Worm (Caenorhabditis elegans) whole organism, L1 larva: Measurements from ENCODE around the gene F58A3.4.

Source experiments
- F16B12.6 ChIP-seq: fragments of 150-350 bp; optimal IDR thresholded peaks from 2 replicates; lab custom pipeline; 2014; ENCODE audit warnings: missing biosample characterization, missing genetic modification characterization
- aha-1 ChIP-seq: fragments of 150-350 bp; optimal IDR thresholded peaks from 2 replicates; lab custom pipeline; 2014; ENCODE audit warnings: missing biosample characterization, missing genetic modification characterization
- blmp-1 ChIP-seq: fragments of 150-350 bp; optimal IDR thresholded peaks from 2 replicates; lab custom pipeline; 2014; ENCODE audit warnings: missing biosample characterization, missing genetic modification characterization
- ceh-82 ChIP-seq, 3 experiments: fragments of 150-350 bp in 1 of 3; sonication (generic microtip) in 2 of 3; optimal IDR thresholded peaks; 2 replicates each; lab custom pipeline; 2014 to 2017; ENCODE audit warnings: missing biosample characterization in 3 of 3, missing genetic modification characterization in 3 of 3
- ceh-88 ChIP-seq: fragments of 200-800 bp; sonication (Bioruptor generic); IDR thresholded peaks from 2 replicates; pipeline ENCODE4 v1.3.6; 2022; ENCODE audit warnings: missing genetic modification characterization, missing compliant biosample characterization
- dsc-1 ChIP-seq: sonication (generic microtip); optimal IDR thresholded peaks from 2 replicates; lab custom pipeline; 2016; ENCODE audit warnings: mild to moderate bottlenecking, missing genetic modification characterization, missing compliant biosample characterization
- efl-1 ChIP-seq, 4 experiments: fragments of 150-350 bp; optimal IDR thresholded peaks in 3 of 4; peaks in 1 of 4; 1 replicate in 1 of 4; 2 replicates in 3 of 4; lab custom pipeline; 2014; ENCODE audit warnings: missing biosample characterization in 2 of 4, missing genetic modification characterization in 2 of 4, missing genetic modification reagents in 2 of 4
- efl-3 ChIP-seq: fragments of 200-800 bp; sonication (Bioruptor generic); optimal IDR thresholded peaks from 2 replicates; lab custom pipeline; 2018; ENCODE audit warnings: mild to moderate bottlenecking, missing genetic modification characterization, missing compliant biosample characterization
- elt-2 ChIP-seq: sonication (generic microtip); optimal IDR thresholded peaks from 2 replicates; lab custom pipeline; 2016; ENCODE audit warnings: missing genetic modification characterization, mild to moderate bottlenecking, inconsistent platforms, missing compliant biosample characterization, missing genetic modification reagents
- elt-3 ChIP-seq, 6 experiments: fragments of 150-350 bp in 1 of 6; sonication (generic microtip); optimal IDR thresholded peaks; 2 replicates each; lab custom pipeline; 2017 to 2018; ENCODE audit warnings: missing biosample characterization in 6 of 6, missing genetic modification characterization in 6 of 6, inconsistent platforms in 1 of 6
- fkh-10 ChIP-seq: sonication (generic microtip); optimal IDR thresholded peaks from 2 replicates; lab custom pipeline; 2017; ENCODE audit warnings: missing biosample characterization, missing genetic modification reagents, missing genetic modification characterization
- grh-1 ChIP-seq: fragments of 200-800 bp; sonication (Bioruptor generic); IDR thresholded peaks from 2 replicates; pipeline ENCODE4 v1.3.6; 2022; ENCODE audit warnings: missing genetic modification reagents, missing genetic modification characterization, missing compliant biosample characterization
- hlh-17 ChIP-seq: fragments of 200-800 bp; sonication (Bioruptor generic); optimal IDR thresholded peaks from 2 replicates; lab custom pipeline; 2018; ENCODE audit warnings: missing genetic modification characterization, mild to moderate bottlenecking, missing compliant biosample characterization, moderate library complexity, borderline replicate concordance
- hpl-2 ChIP-seq: fragments of 150-350 bp; optimal IDR thresholded peaks from 2 replicates; lab custom pipeline; 2014; ENCODE audit warnings: missing biosample characterization, missing genetic modification reagents, missing genetic modification characterization
- isw-1 ChIP-seq: fragments of 200-800 bp; sonication (Bioruptor generic); IDR thresholded peaks from 2 replicates; pipeline ENCODE4 v1.3.6; 2022; ENCODE audit warnings: missing genetic modification characterization, missing compliant biosample characterization
- lin-14 ChIP-seq: fragments of 200-800 bp; sonication (Bioruptor generic); optimal IDR thresholded peaks from 2 replicates; lab custom pipeline; 2018; ENCODE audit warnings: mild to moderate bottlenecking, missing genetic modification characterization, moderate library complexity, missing compliant biosample characterization
- lin-35 ChIP-seq, 2 experiments: fragments of 150-350 bp; optimal IDR thresholded peaks; 2 replicates each; lab custom pipeline; 2014; ENCODE audit warnings: missing biosample characterization in 2 of 2, missing genetic modification characterization in 2 of 2, missing genetic modification reagents in 2 of 2
- lin-39 ChIP-seq: fragments of 150-350 bp; optimal IDR thresholded peaks from 2 replicates; lab custom pipeline; 2014; ENCODE audit warnings: missing biosample characterization, missing genetic modification reagents, missing genetic modification characterization
- lsy-2 ChIP-seq, 2 experiments: fragments of 150-350 bp; optimal IDR thresholded peaks; 2 replicates each; lab custom pipeline; 2014; ENCODE audit warnings: missing biosample characterization in 2 of 2, missing genetic modification characterization in 2 of 2
- mdl-1 ChIP-seq, 2 experiments: fragments of 150-350 bp; optimal IDR thresholded peaks; 2 replicates each; lab custom pipeline; 2014 to 2017; ENCODE audit warnings: missing biosample characterization in 2 of 2, missing genetic modification characterization in 2 of 2, inconsistent platforms in 1 of 2
- mep-1 ChIP-seq: fragments of 150-350 bp; optimal IDR thresholded peaks from 2 replicates; lab custom pipeline; 2014; ENCODE audit warnings: missing biosample characterization, missing genetic modification characterization
- nhr-19 ChIP-seq: fragments of 200-800 bp; sonication (Bioruptor generic); conservative IDR thresholded peaks from 2 replicates; pipeline ENCODE4 v1.3.6; 2022; ENCODE audit warnings: missing genetic modification characterization, missing compliant biosample characterization
- nhr-20 ChIP-seq: sonication (generic microtip); optimal IDR thresholded peaks from 2 replicates; lab custom pipeline; 2016; ENCODE audit warnings: mild to moderate bottlenecking, missing genetic modification characterization, missing compliant biosample characterization
- nhr-71 ChIP-seq: sonication (generic microtip); optimal IDR thresholded peaks from 2 replicates; lab custom pipeline; 2016; ENCODE audit warnings: mild to moderate bottlenecking, missing genetic modification characterization, moderate library complexity, missing compliant biosample characterization
- nhr-85 ChIP-seq: sonication (generic microtip); peaks from one replicate; lab custom pipeline; 2016; ENCODE audit warnings: missing genetic modification characterization, inconsistent platforms, missing compliant biosample characterization
- nhr-90 ChIP-seq: sonication (generic microtip); optimal IDR thresholded peaks from 2 replicates; lab custom pipeline; 2016; ENCODE audit warnings: mild to moderate bottlenecking, missing genetic modification characterization, missing compliant biosample characterization; ENCODE audit not compliant: poor library complexity
- rnt-1 ChIP-seq: sonication (generic microtip); optimal IDR thresholded peaks from 2 replicates; lab custom pipeline; 2016; ENCODE audit warnings: mild to moderate bottlenecking, missing genetic modification characterization, moderate library complexity, missing compliant biosample characterization
- snu-23 ChIP-seq: sonication (generic microtip); optimal IDR thresholded peaks from 2 replicates; lab custom pipeline; 2016; ENCODE audit warnings: missing genetic modification characterization, missing compliant biosample characterization
- sox-4 ChIP-seq: sonication (generic microtip); optimal IDR thresholded peaks from 2 replicates; lab custom pipeline; 2016; ENCODE audit warnings: missing genetic modification characterization, missing compliant biosample characterization
- tbx-2 ChIP-seq: sonication (generic microtip); optimal IDR thresholded peaks from 2 replicates; lab custom pipeline; 2016; ENCODE audit warnings: missing genetic modification characterization, missing compliant biosample characterization
- unc-130 ChIP-seq: fragments of 150-350 bp; optimal IDR thresholded peaks from 2 replicates; lab custom pipeline; 2017; ENCODE audit warnings: missing biosample characterization, missing genetic modification characterization, inconsistent platforms
- unc-86 ChIP-seq: sonication (generic microtip); optimal IDR thresholded peaks from 2 replicates; lab custom pipeline; 2016; ENCODE audit warnings: missing genetic modification characterization, missing compliant biosample characterization
- unc-98 ChIP-seq: fragments of 200-800 bp; sonication (Bioruptor generic); IDR thresholded peaks from 2 replicates; pipeline ENCODE4 v1.3.6; 2022; ENCODE audit warnings: missing genetic modification characterization, missing compliant biosample characterization
- vab-15 ChIP-seq: sonication (generic microtip); optimal IDR thresholded peaks from 2 replicates; lab custom pipeline; 2017; ENCODE audit warnings: missing genotype, mild to moderate bottlenecking, missing genetic modification characterization, missing compliant biosample characterization
- xbp-1 ChIP-seq: sonication (generic microtip); optimal IDR thresholded peaks from 2 replicates; lab custom pipeline; 2016; ENCODE audit warnings: missing genetic modification characterization, missing compliant biosample characterization
- ztf-11 ChIP-seq, 2 experiments: sonication (generic microtip); optimal IDR thresholded peaks; 2 replicates each; lab custom pipeline; 2016 to 2017; ENCODE audit warnings: missing genetic modification characterization in 2 of 2, missing biosample characterization in 1 of 2, missing compliant biosample characterization in 1 of 2

F58A3.4 gene

DNA sequence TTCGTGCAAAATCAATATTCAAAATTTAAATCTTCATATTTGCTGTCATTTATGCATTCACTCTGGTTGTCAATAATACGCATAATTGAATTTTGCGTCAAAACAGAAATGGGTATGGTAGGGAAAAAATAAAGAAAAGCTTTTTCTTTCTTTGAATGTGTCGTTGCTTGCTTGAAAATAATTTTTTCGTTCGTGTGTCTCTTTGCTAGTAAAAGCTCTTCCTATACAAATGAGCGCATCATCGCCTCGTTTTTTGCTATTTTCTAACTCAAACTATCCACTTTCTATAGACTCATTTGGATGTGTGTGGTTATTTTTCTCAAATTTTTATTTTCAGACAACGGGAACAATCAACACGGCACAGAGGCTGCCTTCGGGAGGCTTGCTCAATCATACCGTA lies 18.2 kb upstream of the F58A3.4 start, which contains the start of gene ldb-1:
ldb-1 (plus strand) TSS at position 301 of the 400 bp plus-strand sequence.
- TF ChIP-seq hlh-17 (GFP tag; lab: Kevin White, UChicago) (no peak), xbp-1 (tag; lab: Kevin White, UChicago) (no peak), lin-14 (no peak), lsy-2 (tag; optimal IDR thresholded peaks at IDR 0.05; lab: Kevin White, UChicago) (no peak)

DNA sequence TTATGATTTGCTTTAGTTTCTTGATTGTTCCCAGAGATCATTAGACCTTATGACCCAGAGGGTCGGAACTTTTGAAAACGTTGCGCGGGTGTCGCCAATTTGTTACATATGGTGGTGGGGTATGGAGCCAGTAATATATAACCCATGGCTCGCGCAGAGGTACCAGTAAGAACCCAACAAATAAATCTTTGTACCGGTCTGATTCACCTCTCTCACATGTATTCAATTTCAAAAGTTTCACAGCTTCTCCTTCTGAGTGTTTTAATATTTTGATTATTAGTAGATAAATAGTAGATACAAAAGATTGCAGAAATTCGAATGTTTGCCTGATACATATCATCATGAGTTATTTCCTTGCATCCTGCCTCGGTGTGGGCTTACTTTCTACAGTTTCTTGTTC lies 5.6 kb upstream of the F58A3.4 start, which contains the start of gene egl-15:
egl-15 (plus strand) TSS at position 301 of the 400 bp plus-strand sequence.
- TF ChIP-seq efl-1 (optimal IDR thresholded peaks at IDR 0.05; lab: Kevin White, UChicago) = no peak
- peak in 1 of 2 experiments; percentile 30 for TF ChIP-seq efl-1 (GFP tag; optimal IDR thresholded peaks at IDR 0.05 in 1 of 2; lab: Kevin White, UChicago)
- TF ChIP-seq dsc-1 (tag; lab: Kevin White, UChicago) = peak; percentile 31
- TF ChIP-seq hpl-2 = no peak
- TF ChIP-seq unc-86 (tag; lab: Kevin White, UChicago) = no peak

DNA sequence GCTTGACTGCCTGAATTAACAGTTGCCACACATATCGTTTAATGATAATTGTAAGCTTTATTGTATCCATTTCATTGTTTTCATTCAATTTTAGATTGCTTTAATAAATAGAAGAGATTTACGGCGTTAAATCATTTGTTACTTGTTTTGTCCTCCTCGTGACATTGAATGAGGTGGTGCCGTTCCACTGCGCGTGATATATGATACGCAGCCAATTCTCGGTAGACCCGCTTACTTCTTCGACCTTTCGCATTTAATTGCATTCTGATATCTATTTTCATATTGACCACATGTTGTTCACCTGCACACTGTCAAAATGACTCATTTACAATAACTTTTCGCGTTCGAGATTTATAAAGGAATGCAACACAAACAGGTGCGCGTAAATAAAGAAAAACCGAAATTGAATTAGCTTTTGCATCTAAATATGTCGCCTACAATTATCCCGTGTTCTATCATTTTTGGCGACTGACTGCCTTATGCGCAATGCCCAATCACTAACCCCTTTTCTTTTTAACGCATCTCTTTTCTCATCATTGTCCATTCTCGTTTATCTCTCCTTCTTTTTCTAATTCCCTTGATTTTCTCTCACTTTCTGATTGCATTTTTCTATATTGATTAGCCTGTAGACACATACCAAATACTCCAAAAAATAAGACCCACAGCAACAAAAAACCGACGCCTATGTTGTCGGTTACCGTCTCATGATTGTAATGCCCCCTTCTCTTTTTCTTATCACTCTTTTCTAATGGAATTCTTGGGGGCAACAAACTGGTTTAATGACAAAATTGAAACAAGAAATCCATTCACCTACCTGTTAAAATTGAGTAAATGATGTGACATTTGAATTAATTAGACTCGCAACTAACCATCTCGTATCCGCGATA lies 4.2 kb upstream of the F58A3.4 start:
- TF ChIP-seq aha-1 (tag; lab: Kevin White, UChicago) (no peak), snu-23 (GFP tag; lab: Kevin White, UChicago) (peak; percentile 55), nhr-20 (peak; percentile 48), mep-1 (tag; lab: Kevin White, UChicago) (peak; percentile 31), nhr-85 (tag; lab: Kevin White, UChicago) (peak; percentile 91), nhr-19 (GFP tag; lab: Robert Waterston, UW) (0 out of 2 replicates have a peak, but pooled peaks have one; percentile 13), unc-130 (no peak), elt-3 (tag; optimal IDR thresholded peaks at IDR 0.05; lab: Kevin White, UChicago) (peak in 4 of 6 experiments; percentile 45 to 84 (median 74)), F16B12.6 (tag; lab: Kevin White, UChicago) (no peak), ceh-88 (GFP tag; lab: Robert Waterston, UW) (no peak), isw-1 (no peak), blmp-1 (tag; lab: Kevin White, UChicago) (peak; percentile 80), lsy-2 (tag; optimal IDR thresholded peaks at IDR 0.05; lab: Kevin White, UChicago) (peak in 1 of 2 experiments; percentile 51), vab-15 (tag; lab: Kevin White, UChicago) (peak; percentile 71), lin-39 (no peak), nhr-90 (tag; lab: Kevin White, UChicago) (peak; percentile 27), ceh-82 (tag; optimal IDR thresholded peaks at IDR 0.05; lab: Kevin White, UChicago) (peak in 1 of 3 experiments; percentile 4), lin-14 (peak; percentile 59), sox-4 (no peak), unc-98 (GFP tag; lab: Robert Waterston, UW) (no peak), grh-1 (peak; percentile 86), tbx-2 (peak; percentile 39), fkh-10 (GFP tag; lab: Kevin White, UChicago) (no peak), lin-35 (GFP tag; optimal IDR thresholded peaks at IDR 0.05; lab: Kevin White, UChicago) (peak in 1 of 2 experiments; percentile 26), mdl-1 (tag; optimal IDR thresholded peaks at IDR 0.05; lab: Kevin White, UChicago) (peak in 1 of 2 experiments; percentile 40), nhr-71 (tag; lab: Kevin White, UChicago) (peak; percentile 47)

- TF ChIP-seq blmp-1 (tag; lab: Kevin White, UChicago) (peak; percentile 2), elt-2 (tag; lab: Kevin White, UChicago) (no peak), efl-3 (GFP tag; lab: Kevin White, UChicago) (no peak), lin-14 (peak; percentile 19), xbp-1 (tag; lab: Kevin White, UChicago) (no peak), ztf-11 (tag; optimal IDR thresholded peaks at IDR 0.05; lab: Kevin White, UChicago) (no peak), rnt-1 (tag; lab: Kevin White, UChicago) (no peak)
Observed at ce11 chrX:11012337-11012736, 1.9 kb upstream of the F58A3.4 start, which contains the start of gene F58A3.3. TSS of gene F58A3.3 (plus strand) at chrX:11012637.
